Worm (Caenorhabditis elegans): Measurements from ENCODE around the gene col-162.

- TF ChIP-seq him-1 (tag; optimal IDR thresholded peaks at IDR 0.05) = no peak
- no peak for TF ChIP-seq dao-5 (tag; optimal IDR thresholded peaks at IDR 0.05)
- TF ChIP-seq W03F9.2 (tag; optimal IDR thresholded peaks at IDR 0.05) = no peak
Observed at ce11 chrV:13489830-13490229, 48.1 kb downstream of the col-162 start, which contains the start of gene T10G3.3.
